Fruit fly (Drosophila melanogaster): Measurements from ENCODE around the gene sisA.

Gene sisA

dm6 chrX:11340719-11341322, 18.7 kb upstream of the sisA start (continued):
- TF ChIP-seq CG6276 (GFP tag; optimal IDR thresholded peaks at IDR 0.05) (no peak), CG6854 (GFP tag; optimal IDR thresholded peaks at IDR 0.05) (no peak), CG6808 (GFP tag; optimal IDR thresholded peaks at IDR 0.05) (no peak), Met (GFP tag; optimal IDR thresholded peaks at IDR 0.05) (peak; percentile 4), CG6792 (GFP tag; optimal IDR thresholded peaks at IDR 0.05) (peak; percentile 37), dac (GFP tag; optimal IDR thresholded peaks at IDR 0.05) (no peak), CG31627 (GFP tag; optimal IDR thresholded peaks at IDR 0.05) (peak; percentile 29), CG1621 (tag; optimal IDR thresholded peaks at IDR 0.05) (no peak), Hr39 (GFP tag; optimal IDR thresholded peaks at IDR 0.05) (peak; percentile 34), Eip78C (GFP tag) (peak; percentile 63), CG8319 (GFP tag; optimal IDR thresholded peaks at IDR 0.05) (no peak), CG6163 (GFP tag; IDR thresholded peaks at IDR 0.05) (peak; percentile 35; the same call in 1 of the 3 replicates), fd85E (GFP tag; optimal IDR thresholded peaks at IDR 0.05) (no peak)

- no peak for TF ChIP-seq CG8319 (GFP tag; optimal IDR thresholded peaks at IDR 0.05)
- peak; percentile 92 for TF ChIP-seq dsx (GFP tag; optimal IDR thresholded peaks at IDR 0.05; ENCODE audit: poor library complexity, severe bottlenecking)
- TF ChIP-seq ss (GFP tag; optimal IDR thresholded peaks at IDR 0.05), result no peak
- no peak for TF ChIP-seq Lpt (GFP tag; optimal IDR thresholded peaks at IDR 0.05)
- no peak for TF ChIP-seq CG6854 (GFP tag; optimal IDR thresholded peaks at IDR 0.05)
- TF ChIP-seq fkh (GFP tag; optimal IDR thresholded peaks at IDR 0.05), result peak; percentile 3
- no peak for TF ChIP-seq CG11902 (GFP tag; optimal IDR thresholded peaks at IDR 0.05)
- no peak for TF ChIP-seq Hr39 (GFP tag; optimal IDR thresholded peaks at IDR 0.05)
- TF ChIP-seq Eip75B (GFP tag; optimal IDR thresholded peaks at IDR 0.05), result no peak
- TF ChIP-seq Sox15 (GFP tag; optimal IDR thresholded peaks at IDR 0.05), result no peak
- TF ChIP-seq OdsH (GFP tag; optimal IDR thresholded peaks at IDR 0.05), result no peak
- no peak for TF ChIP-seq CG11762 (GFP tag; optimal IDR thresholded peaks at IDR 0.05; ENCODE audit: insufficient read depth)
- TF ChIP-seq CG6276 (GFP tag; optimal IDR thresholded peaks at IDR 0.05), result peak; percentile 59
- no peak for TF ChIP-seq CG8119 (GFP tag; IDR thresholded peaks at IDR 0.05)
- TF ChIP-seq lz (GFP tag; optimal IDR thresholded peaks at IDR 0.05), result no peak
- TF ChIP-seq Sox14 (GFP tag; optimal IDR thresholded peaks at IDR 0.05), result no peak
- no peak for TF ChIP-seq CG7368 (GFP tag; optimal IDR thresholded peaks at IDR 0.05)
- no peak for TF ChIP-seq Gug (GFP tag; IDR thresholded peaks at IDR 0.05)
- TF ChIP-seq CG9139 (GFP tag; optimal IDR thresholded peaks at IDR 0.05), result peak; percentile 31
- TF ChIP-seq CG6792 (GFP tag; optimal IDR thresholded peaks at IDR 0.05), result no peak
- no peak for TF ChIP-seq pdm3 (GFP tag; optimal IDR thresholded peaks at IDR 0.05)
- TF ChIP-seq Hr4 (GFP tag; optimal IDR thresholded peaks at IDR 0.05), result peak; percentile 26
- TF ChIP-seq fd85E (GFP tag; optimal IDR thresholded peaks at IDR 0.05), result no peak
- TF ChIP-seq CG4318 (GFP tag; optimal IDR thresholded peaks at IDR 0.05), result no peak
- TF ChIP-seq CG3032 (tag; optimal IDR thresholded peaks at IDR 0.05), result no peak
- TF ChIP-seq topi (GFP tag; optimal IDR thresholded peaks at IDR 0.05), result no peak
- no peak for TF ChIP-seq CG16779 (tag; optimal IDR thresholded peaks at IDR 0.05)
- no peak for TF ChIP-seq CG31627 (GFP tag; optimal IDR thresholded peaks at IDR 0.05)
- TF ChIP-seq CG6808 (GFP tag; optimal IDR thresholded peaks at IDR 0.05), result no peak
- no peak for TF ChIP-seq fd59A (GFP tag; optimal IDR thresholded peaks at IDR 0.05)
- no peak for TF ChIP-seq CG8632 (GFP tag; optimal IDR thresholded peaks at IDR 0.05)
- TF ChIP-seq CG10631 (GFP tag; optimal IDR thresholded peaks at IDR 0.05), result no peak
- no peak for TF ChIP-seq Eip93F (GFP tag; optimal IDR thresholded peaks at IDR 0.05)
- TF ChIP-seq CG6163 (GFP tag; IDR thresholded peaks at IDR 0.05), result peak; percentile 67
- TF ChIP-seq eg (GFP tag; IDR thresholded peaks at IDR 0.05), result peak; percentile 64; the same call in 2 of the 3 replicates
- TF ChIP-seq Hr38 (GFP tag; optimal IDR thresholded peaks at IDR 0.05), result no peak
Measured at dm6 chrX:11339868-11340548, 17.9 kb upstream of the sisA start, which contains the start of the genes CG34348 and Kap3. Gene CG34348, plus strand, starts transcription at chrX:11339873. Gene Kap3, minus strand, starts transcription at chrX:11340084.

Data from whole organism, prepupa.